Fruit fly (Drosophila melanogaster) whole organism, embryonic: ENCODE results near the gene CG16790.

Source experiments
- ATbp ChIP-seq: fragments of 200-800 bp; sonication (Bioruptor generic); optimal IDR thresholded peaks from 2 replicates; lab custom pipeline; 2017; ENCODE audit warnings: missing biosample characterization, mild to moderate bottlenecking, missing genetic modification characterization, missing genetic modification reagents
- Bgb ChIP-seq: fragments of 200-800 bp; sonication (Bioruptor generic); IDR thresholded peaks from 2 replicates; pipeline ENCODE4 v1.3.6; 2022; ENCODE audit warnings: missing biosample characterization, missing genetic modification characterization; ENCODE audit not compliant: partially characterized antibody
- BtbVII ChIP-seq: fragments of 200-800 bp; sonication (Bioruptor generic); optimal IDR thresholded peaks from 3 replicates; lab custom pipeline; 2017; ENCODE audit warnings: missing biosample characterization, mild to moderate bottlenecking, missing genetic modification characterization
- Bteb2 ChIP-seq: fragments of 200-800 bp; sonication (Bioruptor generic); optimal IDR thresholded peaks from 2 replicates; lab custom pipeline; 2016; ENCODE audit warnings: missing biosample characterization, missing genetic modification characterization
- CG10959 ChIP-seq: fragments of 200-800 bp; sonication (Bioruptor generic); IDR thresholded peaks from 2 replicates; pipeline ENCODE4 v1.3.6; 2022; ENCODE audit warnings: missing biosample characterization, missing genetic modification characterization
- CG11085 ChIP-seq: fragments of 200-800 bp; sonication (Bioruptor generic); IDR thresholded peaks from 2 replicates; pipeline ENCODE4 v1.3.6; 2022; ENCODE audit warnings: missing biosample characterization, missing genetic modification characterization
- CG14441 ChIP-seq: fragments of 200-800 bp; sonication (Bioruptor generic); IDR thresholded peaks from 2 replicates; pipeline ENCODE4 v1.3.6; 2022; ENCODE audit warnings: missing biosample characterization, missing genetic modification characterization
- CG16863 ChIP-seq: fragments of 200-800 bp; sonication (Bioruptor generic); optimal IDR thresholded peaks from 3 replicates; lab custom pipeline; 2016; ENCODE audit warnings: missing biosample characterization, missing genetic modification characterization
- CG33213 ChIP-seq: fragments of 200-800 bp; sonication (Bioruptor generic); optimal IDR thresholded peaks from 3 replicates; lab custom pipeline; 2016; ENCODE audit warnings: missing biosample characterization, missing genetic modification characterization
- CG3407 ChIP-seq: fragments of 200-800 bp; sonication (Bioruptor generic); optimal IDR thresholded peaks from 2 replicates; lab custom pipeline; 2018; ENCODE audit warnings: missing biosample characterization, mild to moderate bottlenecking, missing genetic modification characterization
- CG3726 ChIP-seq: fragments of 200-800 bp; sonication (Bioruptor generic); IDR thresholded peaks from 3 replicates; pipeline ENCODE4, ENCODE4 v1.3.6; 2022; ENCODE audit warnings: missing biosample characterization, missing genetic modification characterization
- CG43689 ChIP-seq: fragments of 200-800 bp; sonication (Bioruptor generic); IDR thresholded peaks from 2 replicates; pipeline ENCODE4 v1.3.6; 2022; ENCODE audit warnings: missing biosample characterization, missing genetic modification characterization
- CG6272 ChIP-seq: fragments of 200-800 bp; sonication (Bioruptor generic); IDR thresholded peaks from 2 replicates; pipeline ENCODE4 v1.3.6; 2022; ENCODE audit warnings: missing biosample characterization, missing genetic modification characterization
- CG6689 ChIP-seq: fragments of 200-800 bp; sonication (Bioruptor generic); IDR thresholded peaks from 2 replicates; pipeline ENCODE4 v1.3.6; 2022; ENCODE audit warnings: missing biosample characterization, missing genetic modification characterization
- CG8388 ChIP-seq: fragments of 200-800 bp; sonication (Bioruptor generic); optimal IDR thresholded peaks from 2 replicates; lab custom pipeline; 2019; ENCODE audit warnings: missing biosample characterization, mild to moderate bottlenecking, missing genetic modification characterization, moderate library complexity
- CG9609 ChIP-seq: fragments of 200-800 bp; sonication (Bioruptor generic); optimal IDR thresholded peaks from 3 replicates; lab custom pipeline; 2016; ENCODE audit warnings: missing biosample characterization, missing genetic modification characterization
- CG9817 ChIP-seq: fragments of 200-800 bp; sonication (Bioruptor generic); optimal IDR thresholded peaks from 2 replicates; lab custom pipeline; 2018; ENCODE audit warnings: missing biosample characterization, mild to moderate bottlenecking, missing genetic modification characterization, moderate library complexity
- Dll ChIP-seq: fragments of 200-800 bp; sonication (Bioruptor generic); IDR thresholded peaks from 4 replicates; pipeline ENCODE4 v1.3.6; 2022; ENCODE audit warnings: missing biosample characterization, missing genetic modification characterization; ENCODE audit not compliant: partially characterized antibody
- Gsc ChIP-seq: fragments of 200-800 bp; sonication (Bioruptor generic); IDR thresholded peaks from 2 replicates; pipeline ENCODE4 v1.3.6; 2022; ENCODE audit warnings: missing biosample characterization, missing genetic modification characterization
- Jarid2 ChIP-seq: fragments of 200-800 bp; sonication (Bioruptor generic); optimal IDR thresholded peaks from 3 replicates; lab custom pipeline; 2017; ENCODE audit warnings: mild to moderate bottlenecking, missing biosample characterization, missing genetic modification reagents, missing genetic modification characterization
- Kr ChIP-seq: fragments of 200-800 bp; sonication (Bioruptor generic); optimal IDR thresholded peaks from 2 replicates; lab custom pipeline; 2017; ENCODE audit warnings: missing biosample characterization, mild to moderate bottlenecking, missing genetic modification characterization
- Nf-YC ChIP-seq: fragments of 200-800 bp; optimal IDR thresholded peaks from 3 replicates; lab custom pipeline; 2019; ENCODE audit warnings: missing biosample characterization, mild to moderate bottlenecking, missing genetic modification characterization, moderate library complexity
- PHDP ChIP-seq: fragments of 200-800 bp; sonication (Bioruptor generic); optimal IDR thresholded peaks from 3 replicates; lab custom pipeline; 2018; ENCODE audit warnings: missing biosample characterization, mild to moderate bottlenecking, missing genetic modification characterization, moderate library complexity
- Sox102F ChIP-seq: fragments of 200-800 bp; sonication (Bioruptor generic); optimal IDR thresholded peaks from 2 replicates; lab custom pipeline; 2018; ENCODE audit warnings: missing biosample characterization, mild to moderate bottlenecking, missing genetic modification characterization, moderate library complexity
- Spps ChIP-seq: fragments of 200-800 bp; sonication (Bioruptor generic); optimal IDR thresholded peaks from 2 replicates; lab custom pipeline; 2018; ENCODE audit warnings: missing biosample characterization, mild to moderate bottlenecking, missing genetic modification characterization
- Usf ChIP-seq: fragments of 200-800 bp; sonication (Bioruptor generic); optimal IDR thresholded peaks from 2 replicates; lab custom pipeline; 2017; ENCODE audit warnings: missing genotype, missing biosample characterization, missing genetic modification characterization
- ab ChIP-seq: fragments of 200-800 bp; sonication (Bioruptor generic); optimal IDR thresholded peaks from 2 replicates; lab custom pipeline; 2016; ENCODE audit warnings: missing biosample characterization, missing genetic modification characterization
- ac ChIP-seq: fragments of 200-800 bp; sonication (Bioruptor generic); optimal IDR thresholded peaks from 3 replicates; lab custom pipeline; 2017; ENCODE audit warnings: missing biosample characterization, mild to moderate bottlenecking, missing genetic modification characterization
- ase ChIP-seq: fragments of 200-800 bp; sonication (Bioruptor generic); IDR thresholded peaks from 3 replicates; pipeline ENCODE4 v1.3.6; 2022; ENCODE audit warnings: missing biosample characterization, missing genetic modification characterization
- ash1 ChIP-seq: fragments of 200-800 bp; sonication (Bioruptor generic); optimal IDR thresholded peaks from 2 replicates; lab custom pipeline; 2018; ENCODE audit warnings: missing biosample characterization, mild to moderate bottlenecking, missing genetic modification characterization
- bcd ChIP-seq: fragments of 200-800 bp; sonication (Bioruptor generic); optimal IDR thresholded peaks from 2 replicates; lab custom pipeline; 2017; ENCODE audit warnings: missing biosample characterization, mild to moderate bottlenecking, missing genetic modification characterization
- br ChIP-seq: fragments of >200 bp; optimal IDR thresholded peaks from 2 replicates; lab custom pipeline; 2017
- btn ChIP-seq: fragments of 200-800 bp; sonication (Bioruptor generic); optimal IDR thresholded peaks from 2 replicates; lab custom pipeline; 2016; ENCODE audit warnings: missing biosample characterization, missing genetic modification characterization
- croc ChIP-seq: fragments of 200-800 bp; sonication (Bioruptor generic); conservative IDR thresholded peaks from 3 replicates; pipeline ENCODE4 v1.3.6; 2022; ENCODE audit warnings: missing biosample characterization, missing genetic modification characterization
- esg ChIP-seq: fragments of 200-800 bp; sonication (Bioruptor generic); conservative IDR thresholded peaks from 2 replicates; pipeline ENCODE4 v1.3.6; 2022; ENCODE audit warnings: missing biosample characterization, missing genetic modification characterization
- fd102C ChIP-seq: fragments of 200-800 bp; sonication (Bioruptor generic); optimal IDR thresholded peaks from 2 replicates; lab custom pipeline; 2018; ENCODE audit warnings: missing biosample characterization, mild to moderate bottlenecking, missing genetic modification characterization, moderate library complexity
- fu2 ChIP-seq: fragments of 200-800 bp; sonication (Bioruptor generic); optimal IDR thresholded peaks from 2 replicates; lab custom pipeline; 2016; ENCODE audit warnings: missing biosample characterization, missing genetic modification characterization
- gcm2 ChIP-seq: fragments of 200-800 bp; sonication (Bioruptor generic); optimal IDR thresholded peaks from 2 replicates; lab custom pipeline; 2016; ENCODE audit warnings: missing biosample characterization, missing genetic modification characterization
- kni ChIP-seq: fragments of 200-800 bp; sonication (Bioruptor generic); optimal IDR thresholded peaks from 3 replicates; lab custom pipeline; 2017; ENCODE audit warnings: mild to moderate bottlenecking, missing biosample characterization, missing genetic modification reagents, missing genetic modification characterization
- lbe ChIP-seq: fragments of 200-800 bp; sonication (Bioruptor generic); optimal IDR thresholded peaks from 2 replicates; lab custom pipeline; 2016; ENCODE audit warnings: missing biosample characterization, mild to moderate bottlenecking, missing genetic modification characterization
- onecut ChIP-seq: fragments of 200-800 bp; sonication (Bioruptor generic); IDR thresholded peaks from 2 replicates; pipeline ENCODE4 v1.3.6; 2022; ENCODE audit warnings: missing biosample characterization, missing genetic modification characterization
- row ChIP-seq: fragments of 200-800 bp; sonication (Bioruptor generic); IDR thresholded peaks from 3 replicates; pipeline ENCODE4 v1.3.6; 2022; ENCODE audit warnings: missing biosample characterization, missing genetic modification characterization
- run ChIP-seq: fragments of 200-800 bp; sonication (Bioruptor generic); optimal IDR thresholded peaks from 3 replicates; lab custom pipeline; 2018; ENCODE audit warnings: missing biosample characterization, mild to moderate bottlenecking, missing genetic modification characterization
- scrt ChIP-seq: fragments of 200-800 bp; sonication (Bioruptor generic); optimal IDR thresholded peaks from 2 replicates; lab custom pipeline; 2018; ENCODE audit warnings: missing biosample characterization, mild to moderate bottlenecking, missing genetic modification characterization, moderate library complexity
- slp2 ChIP-seq: fragments of 200-800 bp; sonication (Bioruptor generic); optimal IDR thresholded peaks from 2 replicates; lab custom pipeline; 2016; ENCODE audit warnings: missing biosample characterization, missing genetic modification characterization
- tll ChIP-seq, 2 experiments: fragments of 200-800 bp in 1 of 2; fragments of >200 bp in 1 of 2; sonication (Bioruptor generic) in 1 of 2; optimal IDR thresholded peaks; 2 replicates each; lab custom pipeline; 2017 to 2019; ENCODE audit warnings: missing biosample characterization in 2 of 2, missing genetic modification characterization in 2 of 2, mild to moderate bottlenecking in 1 of 2, moderate library complexity in 1 of 2
- ttk ChIP-seq: fragments of 200-800 bp; sonication (Bioruptor generic); IDR thresholded peaks from 2 replicates; pipeline ENCODE4 v2.1.2; 2022; ENCODE audit warnings: missing biosample characterization, missing genetic modification characterization
- tx ChIP-seq: fragments of 200-800 bp; sonication (Bioruptor generic); optimal IDR thresholded peaks from 2 replicates; lab custom pipeline; 2016; ENCODE audit warnings: missing biosample characterization, missing genetic modification characterization
- yki ChIP-seq: fragments of >200 bp; optimal IDR thresholded peaks from 3 replicates; lab custom pipeline; 2018

The CG16790 gene

DNA sequence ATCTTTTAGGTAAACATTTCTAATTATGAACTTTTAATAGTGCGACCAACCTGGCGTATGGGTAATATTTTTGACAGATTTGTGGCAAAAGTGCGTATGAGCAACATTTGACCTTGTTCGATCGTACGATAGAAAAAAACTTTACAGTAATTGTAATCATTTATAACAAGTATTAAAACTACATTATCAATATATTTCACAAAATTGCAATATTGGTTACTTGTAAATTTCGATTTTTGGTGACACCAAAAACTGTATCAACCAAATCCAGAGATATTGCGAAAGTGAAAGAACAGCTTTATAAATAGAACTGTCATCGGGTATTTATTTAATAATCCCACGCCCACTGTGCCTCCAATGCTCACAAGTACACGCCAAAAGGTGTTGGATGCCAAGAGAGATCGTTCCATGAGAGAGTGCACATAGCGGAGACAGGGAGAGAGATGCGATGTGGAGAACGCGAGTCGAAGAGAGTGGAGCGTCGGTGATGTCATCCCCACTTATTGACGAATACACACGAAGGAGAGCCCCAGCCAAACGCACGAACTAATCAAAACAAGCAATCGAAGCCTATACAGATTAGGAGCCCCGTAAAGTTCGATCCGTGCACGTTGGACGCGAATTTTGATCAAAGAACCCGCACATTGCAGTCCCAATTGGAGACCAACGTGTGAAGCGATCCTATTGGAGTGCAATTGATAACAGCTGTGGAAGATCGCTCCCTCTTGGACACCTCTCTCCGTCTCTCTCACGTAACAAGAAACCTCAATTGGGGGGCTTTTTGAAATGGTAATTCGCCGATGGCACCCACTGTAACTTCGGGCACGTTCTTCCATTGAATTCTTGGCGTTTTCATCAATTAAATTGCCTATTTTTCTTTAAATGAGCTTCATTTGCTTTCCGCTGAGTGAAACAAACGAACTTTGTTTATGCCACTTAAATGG, 36.6 kb downstream of the CG16790 start (continued):
- TF ChIP-seq scrt (GFP tag; lab: Kevin White, UChicago) (peak; percentile 92), Usf (peak; percentile 96), CG6272 (peak; percentile 82), CG9817 (tag; lab: Kevin White, UChicago) (peak; percentile 91), ac (GFP tag; lab: Kevin White, UChicago) (peak; percentile 70), row (GFP tag; lab: Robert Waterston, UW) (peak; percentile 94), tll (GFP tag; optimal IDR thresholded peaks at IDR 0.05; lab: Kevin White, UChicago) (peak in 1 of 2 experiments; percentile 38), Sox102F (GFP tag; lab: Kevin White, UChicago) (peak; percentile 96), btn (peak; percentile 80), bcd (peak; percentile 97), BtbVII (GFP tag; lab: Kevin White, UChicago) (peak; percentile 99), onecut (GFP tag; lab: Robert Waterston, UW) (peak; percentile 80), esg (GFP tag; lab: Robert Waterston, UW) (peak; percentile 90), gcm2 (GFP tag; lab: Kevin White, UChicago) (peak; percentile 68), ash1 (peak; percentile 33), CG6689 (GFP tag; lab: Robert Waterston, UW) (peak; percentile 94), ab (GFP tag; lab: Kevin White, UChicago) (peak; percentile 14), fu2 (peak; percentile 89), lbe (GFP tag; lab: Kevin White, UChicago) (peak; percentile 84), Kr (GFP tag; lab: Kevin White, UChicago) (no peak), CG10959 (peak; percentile 47), tx (GFP tag; lab: Kevin White, UChicago) (peak; percentile 93), croc (GFP tag; lab: Robert Waterston, UW) (peak; percentile 85), Bteb2 (peak; percentile 88), CG3726 (GFP tag; lab: Robert Waterston, UW) (peak; percentile 62; the same call in 1 of the 3 replicates), Gsc (GFP tag; lab: Robert Waterston, UW) (peak; percentile 78), Bgb (GFP tag; lab: Robert Waterston, UW) (peak; percentile 23; the same call in 1 of the 2 replicates), br (lab: Kevin White, UChicago) (no peak), CG33213 (peak; percentile 67), CG3407 (GFP tag; lab: Kevin White, UChicago) (peak; percentile 89), fd102C (GFP tag; lab: Kevin White, UChicago) (peak; percentile 20), ttk (GFP tag; lab: Robert Waterston, UW) (peak; percentile 78), CG11085 (peak; percentile 80), Nf-YC (tag; lab: Kevin White, UChicago) (peak; percentile 92), CG43689 (GFP tag; lab: Robert Waterston, UW) (peak; percentile 61), Spps (tag; lab: Kevin White, UChicago) (peak; percentile 84), PHDP (tag; lab: Kevin White, UChicago) (peak; percentile 94), ATbp (peak; percentile 94), yki (lab: Kevin White, UChicago) (peak; percentile 53), ase (GFP tag; lab: Robert Waterston, UW) (peak; percentile 79; the same call in 2 of the 3 replicates), CG16863 (GFP tag; lab: Kevin White, UChicago) (peak; percentile 90), kni (GFP tag; lab: Kevin White, UChicago) (peak; percentile 88), CG14441 (GFP tag; lab: Robert Waterston, UW) (peak; percentile 77; the same call in 1 of the 2 replicates), run (peak; percentile 93), CG9609 (peak; percentile 89), slp2 (GFP tag; lab: Kevin White, UChicago) (peak; percentile 93), Jarid2 (GFP tag; lab: Kevin White, UChicago) (peak; percentile 82), Dll (GFP tag; lab: Robert Waterston, UW) (no peak; the same call in 3 of the 4 replicates), CG8388 (GFP tag; lab: Kevin White, UChicago) (peak; percentile 93)
